Fruit fly (Drosophila melanogaster) whole organism, embryonic: Measurements from ENCODE around the gene CG14383.

Experiments used
- Abd-B ChIP-seq: fragments of 200-800 bp; sonication (Bioruptor generic); optimal IDR thresholded peaks from 2 replicates; lab custom pipeline; 2018; ENCODE audit warnings: missing biosample characterization, mild to moderate bottlenecking, missing genetic modification characterization, moderate library complexity
- Antp ChIP-seq: fragments of 200-800 bp; sonication (Bioruptor generic); optimal IDR thresholded peaks from 3 replicates; lab custom pipeline; 2016; ENCODE audit warnings: missing biosample characterization, missing genetic modification characterization
- CG10267 ChIP-seq: fragments of 200-800 bp; sonication (Bioruptor generic); optimal IDR thresholded peaks from 2 replicates; lab custom pipeline; 2018; ENCODE audit warnings: missing biosample characterization, mild to moderate bottlenecking, missing genetic modification characterization, moderate library complexity
- CG10431 ChIP-seq: fragments of 200-800 bp; sonication (Bioruptor generic); optimal IDR thresholded peaks from 3 replicates; lab custom pipeline; 2018; ENCODE audit warnings: missing biosample characterization, mild to moderate bottlenecking, missing genetic modification characterization
- CG10462 ChIP-seq: fragments of 200-800 bp; sonication (Bioruptor generic); optimal IDR thresholded peaks from 2 replicates; lab custom pipeline; 2016; ENCODE audit warnings: missing biosample characterization, missing genetic modification characterization
- CG11093 ChIP-seq: fragments of 200-800 bp; sonication (Bioruptor generic); IDR thresholded peaks from 3 replicates; pipeline ENCODE4 v1.3.6; 2022; ENCODE audit warnings: missing biosample characterization, missing genetic modification characterization
- CG12071 ChIP-seq: fragments of 200-800 bp; sonication (Bioruptor generic); optimal IDR thresholded peaks from 3 replicates; lab custom pipeline; 2018; ENCODE audit warnings: missing biosample characterization, mild to moderate bottlenecking, missing genetic modification characterization
- CG13624 ChIP-seq: fragments of 200-800 bp; sonication (Bioruptor generic); optimal IDR thresholded peaks from 2 replicates; lab custom pipeline; 2016; ENCODE audit warnings: missing biosample characterization, missing genetic modification characterization
- CG15696 ChIP-seq: fragments of 200-800 bp; sonication (Bioruptor generic); optimal IDR thresholded peaks from 2 replicates; lab custom pipeline; 2019; ENCODE audit warnings: missing biosample characterization, mild to moderate bottlenecking, missing genetic modification characterization, moderate library complexity
- CG18599 ChIP-seq: fragments of 200-800 bp; sonication (Bioruptor generic); optimal IDR thresholded peaks from 3 replicates; lab custom pipeline; 2017; ENCODE audit warnings: missing biosample characterization, missing genetic modification characterization, mild to moderate bottlenecking, moderate library complexity, missing genetic modification reagents
- CG2875 ChIP-seq: fragments of 200-800 bp; sonication (Bioruptor generic); optimal IDR thresholded peaks from 2 replicates; lab custom pipeline; 2017; ENCODE audit warnings: missing biosample characterization, mild to moderate bottlenecking, missing genetic modification characterization, missing genetic modification reagents
- CG3065 ChIP-seq: fragments of 200-800 bp; sonication (Bioruptor generic); optimal IDR thresholded peaks from 2 replicates; lab custom pipeline; 2016; ENCODE audit warnings: missing biosample characterization, missing genetic modification characterization
- CG32772 ChIP-seq: fragments of 200-800 bp; sonication (Bioruptor generic); IDR thresholded peaks from 2 replicates; pipeline ENCODE4 v1.3.6; 2022; ENCODE audit warnings: missing biosample characterization, missing genetic modification characterization
- CG42726 ChIP-seq: fragments of 200-800 bp; sonication (Bioruptor generic); IDR thresholded peaks from 2 replicates; pipeline ENCODE4 v1.3.6; 2022; ENCODE audit warnings: missing biosample characterization, missing genetic modification characterization; ENCODE audit not compliant: partially characterized antibody
- CG4404 ChIP-seq: fragments of 200-800 bp; sonication (Bioruptor generic); IDR thresholded peaks from 2 replicates; pipeline ENCODE4 v1.3.6; 2022; ENCODE audit warnings: missing biosample characterization, missing genetic modification characterization
- CG8281 ChIP-seq: fragments of 200-800 bp; sonication (Bioruptor generic); optimal IDR thresholded peaks from 2 replicates; lab custom pipeline; 2018; ENCODE audit warnings: missing biosample characterization, mild to moderate bottlenecking, missing genetic modification characterization, moderate library complexity
- CG9437 ChIP-seq: fragments of 200-800 bp; sonication (Bioruptor generic); optimal IDR thresholded peaks from 2 replicates; lab custom pipeline; 2018; ENCODE audit warnings: missing biosample characterization, mild to moderate bottlenecking, missing genetic modification characterization
- CG9609 ChIP-seq: fragments of 200-800 bp; sonication (Bioruptor generic); optimal IDR thresholded peaks from 3 replicates; lab custom pipeline; 2016; ENCODE audit warnings: missing biosample characterization, missing genetic modification characterization
- CG9817 ChIP-seq: fragments of 200-800 bp; sonication (Bioruptor generic); optimal IDR thresholded peaks from 2 replicates; lab custom pipeline; 2018; ENCODE audit warnings: missing biosample characterization, mild to moderate bottlenecking, missing genetic modification characterization, moderate library complexity
- CHES-1-like ChIP-seq: fragments of 200-800 bp; sonication (Bioruptor generic); optimal IDR thresholded peaks from 2 replicates; lab custom pipeline; 2016; ENCODE audit warnings: missing biosample characterization, missing genetic modification characterization
- H15 ChIP-seq: fragments of 200-800 bp; sonication (Bioruptor generic); IDR thresholded peaks from 3 replicates; pipeline ENCODE4 v1.3.6; 2022; ENCODE audit warnings: missing biosample characterization, missing genetic modification characterization
- Hey ChIP-seq: fragments of 200-800 bp; sonication (Bioruptor generic); optimal IDR thresholded peaks from 3 replicates; lab custom pipeline; 2018; ENCODE audit warnings: missing biosample characterization, mild to moderate bottlenecking, missing genetic modification characterization
- Hr78 ChIP-seq, 2 experiments: fragments of 200-800 bp in 1 of 2; fragments of >200 bp in 1 of 2; sonication (Bioruptor generic) in 1 of 2; optimal IDR thresholded peaks; 2 replicates each; lab custom pipeline; 2017 to 2019; ENCODE audit warnings: missing biosample characterization in 2 of 2, missing genetic modification characterization in 2 of 2, mild to moderate bottlenecking in 1 of 2, moderate library complexity in 1 of 2
- Myb ChIP-seq: fragments of 200-800 bp; sonication (Bioruptor generic); optimal IDR thresholded peaks from 2 replicates; lab custom pipeline; 2016; ENCODE audit warnings: missing biosample characterization, missing genetic modification characterization
- NC2β ChIP-seq: fragments of 200-800 bp; sonication (Bioruptor generic); optimal IDR thresholded peaks from 2 replicates; lab custom pipeline; 2016; ENCODE audit warnings: missing biosample characterization, missing genetic modification characterization
- Nf-YA ChIP-seq: fragments of 200-800 bp; sonication (Bioruptor generic); IDR thresholded peaks from 2 replicates; pipeline ENCODE4 v1.3.6; 2022; ENCODE audit warnings: missing biosample characterization, missing genetic modification characterization
- Pdp1 ChIP-seq, 2 experiments: fragments of 200-800 bp; sonication (Bioruptor generic); optimal IDR thresholded peaks; 3 replicates each; lab custom pipeline; 2016; ENCODE audit warnings: missing biosample characterization in 2 of 2, missing genetic modification characterization in 2 of 2, mild to moderate bottlenecking in 1 of 2, moderate library complexity in 1 of 2
- Ravus ChIP-seq: fragments of 200-800 bp; sonication (Bioruptor generic); IDR thresholded peaks from 2 replicates; pipeline ENCODE4 v1.3.6; 2022; ENCODE audit warnings: missing biosample characterization, missing genetic modification characterization
- abd-A ChIP-seq: fragments of 200-800 bp; sonication (Bioruptor generic); optimal IDR thresholded peaks from 3 replicates; lab custom pipeline; 2019; ENCODE audit warnings: missing biosample characterization, mild to moderate bottlenecking, missing genetic modification characterization, moderate library complexity
- bcd ChIP-seq: fragments of 200-800 bp; sonication (Bioruptor generic); optimal IDR thresholded peaks from 2 replicates; lab custom pipeline; 2017; ENCODE audit warnings: missing biosample characterization, mild to moderate bottlenecking, missing genetic modification characterization
- bsh ChIP-seq, 2 experiments: fragments of 200-800 bp; sonication (Bioruptor generic); optimal IDR thresholded peaks; 2 replicates each; lab custom pipeline; 2017 to 2018; ENCODE audit warnings: mild to moderate bottlenecking in 2 of 2, missing biosample characterization in 2 of 2, missing genetic modification characterization in 2 of 2, moderate library complexity in 1 of 2
- caup ChIP-seq: fragments of 200-800 bp; sonication (Bioruptor generic); optimal IDR thresholded peaks from 3 replicates; lab custom pipeline; 2017; ENCODE audit warnings: missing biosample characterization, mild to moderate bottlenecking, missing genetic modification characterization, moderate library complexity; ENCODE audit not compliant: severe bottlenecking
- chinmo ChIP-seq: fragments of 200-800 bp; sonication (Bioruptor generic); IDR thresholded peaks from 4 replicates; pipeline ENCODE4 v1.3.6; 2022; ENCODE audit warnings: missing biosample characterization, missing genetic modification characterization; ENCODE audit not compliant: partially characterized antibody
- chn ChIP-seq: fragments of 200-800 bp; sonication (Bioruptor generic); optimal IDR thresholded peaks from 2 replicates; lab custom pipeline; 2016; ENCODE audit warnings: missing biosample characterization, missing genetic modification characterization
- dpn ChIP-seq, 2 experiments: fragments of 200-800 bp; sonication (Bioruptor generic); optimal IDR thresholded peaks; 3 replicates each; lab custom pipeline; 2016; ENCODE audit warnings: missing biosample characterization in 2 of 2, missing genetic modification characterization in 2 of 2
- gcm2 ChIP-seq: fragments of 200-800 bp; sonication (Bioruptor generic); optimal IDR thresholded peaks from 2 replicates; lab custom pipeline; 2016; ENCODE audit warnings: missing biosample characterization, missing genetic modification characterization
- gro ChIP-seq: fragments of 200-800 bp; sonication (Bioruptor generic); optimal IDR thresholded peaks from 2 replicates; lab custom pipeline; 2016; ENCODE audit warnings: missing biosample characterization, missing genetic modification characterization
- gsb-n ChIP-seq: fragments of 200-800 bp; sonication (Bioruptor generic); optimal IDR thresholded peaks from 3 replicates; lab custom pipeline; 2018; ENCODE audit warnings: missing biosample characterization, mild to moderate bottlenecking, missing genetic modification characterization
- lbe ChIP-seq: fragments of 200-800 bp; sonication (Bioruptor generic); optimal IDR thresholded peaks from 2 replicates; lab custom pipeline; 2016; ENCODE audit warnings: missing biosample characterization, mild to moderate bottlenecking, missing genetic modification characterization
- lilli ChIP-seq: fragments of 200-800 bp; sonication (Bioruptor generic); optimal IDR thresholded peaks from 3 replicates; lab custom pipeline; 2016; ENCODE audit warnings: missing biosample characterization, missing genetic modification characterization
- lmd ChIP-seq: fragments of 200-800 bp; sonication (Bioruptor generic); IDR thresholded peaks from 2 replicates; pipeline ENCODE4 v1.3.6; 2022; ENCODE audit warnings: missing biosample characterization, missing genetic modification characterization
- oc ChIP-seq: fragments of 200-800 bp; sonication (Bioruptor generic); optimal IDR thresholded peaks from 2 replicates; lab custom pipeline; 2018; ENCODE audit warnings: missing biosample characterization, mild to moderate bottlenecking, missing genetic modification characterization, moderate library complexity
- pros ChIP-seq: fragments of 200-800 bp; sonication (Bioruptor generic); optimal IDR thresholded peaks from 3 replicates; lab custom pipeline; 2019; ENCODE audit warnings: missing biosample characterization, mild to moderate bottlenecking, missing genetic modification characterization, moderate library complexity
- psq ChIP-seq: fragments of 200-800 bp; sonication (Bioruptor generic); optimal IDR thresholded peaks from 2 replicates; lab custom pipeline; 2017; ENCODE audit warnings: missing biosample characterization, missing genetic modification characterization
- row ChIP-seq: fragments of 200-800 bp; sonication (Bioruptor generic); IDR thresholded peaks from 3 replicates; pipeline ENCODE4 v1.3.6; 2022; ENCODE audit warnings: missing biosample characterization, missing genetic modification characterization
- slbo ChIP-seq: fragments of 200-800 bp; sonication (Bioruptor generic); IDR thresholded peaks from 2 replicates; pipeline ENCODE4 v1.3.6; 2022; ENCODE audit warnings: missing biosample characterization, missing genetic modification characterization
- ssp ChIP-seq: fragments of 200-800 bp; sonication (Bioruptor generic); IDR thresholded peaks from 2 replicates; pipeline ENCODE4 v1.3.6; 2022; ENCODE audit warnings: missing biosample characterization, missing genetic modification characterization
- wek ChIP-seq: fragments of 200-800 bp; sonication (Bioruptor generic); optimal IDR thresholded peaks from 3 replicates; lab custom pipeline; 2018; ENCODE audit warnings: missing biosample characterization, mild to moderate bottlenecking, missing genetic modification characterization, moderate library complexity

CG14383 gene

dm6 chr3R:12982167-12982981 is 5.9 kb downstream of the CG14383 start (continued):
- TF ChIP-seq CG2875 (GFP tag; lab: Kevin White, UChicago), result no peak
- TF ChIP-seq gsb-n, result no peak
- TF ChIP-seq ssp, result peak; percentile 14; the same call in 1 of the 2 replicates
- TF ChIP-seq CG42726 (GFP tag; lab: Robert Waterston, UW), result no peak
- TF ChIP-seq Myb (GFP tag; lab: Kevin White, UChicago), result no peak
- peak; percentile 65; the same call in 1 of the 2 replicates for TF ChIP-seq lmd (GFP tag; lab: Robert Waterston, UW)
- TF ChIP-seq CG15696 (tag; lab: Kevin White, UChicago), result peak; percentile 39
- TF ChIP-seq lilli (GFP tag; lab: Kevin White, UChicago), result peak; percentile 63
- peak; percentile 66 for TF ChIP-seq CG32772 (GFP tag; lab: Robert Waterston, UW)
- peak in 1 of 2 experiments; percentile 4 for TF ChIP-seq Pdp1 (GFP tag; optimal IDR thresholded peaks at IDR 0.05; lab: Kevin White, UChicago)
- peak; percentile 81 for TF ChIP-seq CG18599 (GFP tag; lab: Kevin White, UChicago)
- TF ChIP-seq Antp (GFP tag; lab: Kevin White, UChicago), result no peak
- TF ChIP-seq dpn (GFP tag; optimal IDR thresholded peaks at IDR 0.05; lab: Kevin White, UChicago), result peak in 1 of 2 experiments; percentile 61
- no peak for TF ChIP-seq Hey (tag; lab: Kevin White, UChicago)
- TF ChIP-seq Abd-B (GFP tag; lab: Kevin White, UChicago), result peak; percentile 67
- 0 out of 4 replicates have a peak, but pooled peaks have one; percentile 43 for TF ChIP-seq chinmo (GFP tag; lab: Robert Waterston, UW)
- TF ChIP-seq CG4404 (GFP tag; lab: Robert Waterston, UW), result no peak
- TF ChIP-seq CG9817, result peak; percentile 70
- TF ChIP-seq NC2β (GFP tag; lab: Kevin White, UChicago), result peak; percentile 1
- peak; percentile 87 for TF ChIP-seq row
- 0 out of 3 replicates have a peak, but pooled peaks have one; percentile 30 for TF ChIP-seq H15
- TF ChIP-seq lbe (GFP tag; lab: Kevin White, UChicago), result peak; percentile 20
- TF ChIP-seq CG12071 (GFP tag; lab: Kevin White, UChicago), result peak; percentile 36
- TF ChIP-seq wek (GFP tag; lab: Kevin White, UChicago), result peak; percentile 19
- TF ChIP-seq CG13624 (GFP tag; lab: Kevin White, UChicago), result peak; percentile 38
- TF ChIP-seq chn (GFP tag; lab: Kevin White, UChicago), result peak; percentile 62
- TF ChIP-seq psq, result no peak
- TF ChIP-seq Nf-YA, result no peak
- TF ChIP-seq pros (GFP tag; lab: Kevin White, UChicago), result no peak
- TF ChIP-seq CG10462 (GFP tag; lab: Kevin White, UChicago), result peak; percentile 18
- peak; percentile 49 for TF ChIP-seq CG10267
- TF ChIP-seq CG9437, result peak; percentile 72
- TF ChIP-seq CG11093 (GFP tag; lab: Robert Waterston, UW), result no peak
- no peak for TF ChIP-seq CG10431 (GFP tag; lab: Kevin White, UChicago)
- peak; percentile 51 for TF ChIP-seq CG8281 (tag; lab: Kevin White, UChicago)
- TF ChIP-seq CG9609 (GFP tag; lab: Kevin White, UChicago), result no peak
- TF ChIP-seq slbo (GFP tag; lab: Robert Waterston, UW), result peak; percentile 73
- no peak for TF ChIP-seq gro (GFP tag; lab: Kevin White, UChicago)
- no peak for TF ChIP-seq CHES-1-like (GFP tag; lab: Kevin White, UChicago)
- peak; percentile 79 for TF ChIP-seq bcd (GFP tag; lab: Kevin White, UChicago)
- peak; percentile 40 for TF ChIP-seq oc (tag; lab: Kevin White, UChicago)
- peak; percentile 78 for TF ChIP-seq caup (GFP tag; lab: Kevin White, UChicago)
- no peak for TF ChIP-seq abd-A (tag; lab: Kevin White, UChicago)
- no peak; the same call in 1 of the 2 replicates for TF ChIP-seq Ravus (GFP tag; lab: Robert Waterston, UW)
- TF ChIP-seq Hr78 (GFP tag; optimal IDR thresholded peaks at IDR 0.05; lab: Kevin White, UChicago), result no peak
- peak; percentile 23 to 67 for TF ChIP-seq bsh (GFP tag; optimal IDR thresholded peaks at IDR 0.05; lab: Kevin White, UChicago)
- TF ChIP-seq gcm2 (GFP tag; lab: Kevin White, UChicago), result peak; percentile 72
- no peak for TF ChIP-seq CG3065
